Worm (Caenorhabditis elegans) whole organism, L1 larva: ENCODE measurements around the gene R07B1.6.

Experiments
- C16A3.4 ChIP-seq: fragments of 150-350 bp; optimal IDR thresholded peaks from 2 replicates; lab custom pipeline; 2014; ENCODE audit warnings: missing biosample characterization, missing genetic modification characterization
- Y116A8C.19 ChIP-seq: sonication (generic microtip); optimal IDR thresholded peaks from 2 replicates; lab custom pipeline; 2016; ENCODE audit warnings: missing compliant biosample characterization, missing genetic modification characterization, borderline replicate concordance
- aly-2 ChIP-seq: fragments of 150-350 bp; optimal IDR thresholded peaks from 2 replicates; lab custom pipeline; 2014; ENCODE audit warnings: missing biosample characterization, missing genetic modification characterization
- ama-1 ChIP-seq: fragments of 150-350 bp; optimal IDR thresholded peaks from 2 replicates; lab custom pipeline; 2014
- blmp-1 ChIP-seq: fragments of 150-350 bp; optimal IDR thresholded peaks from 2 replicates; lab custom pipeline; 2014; ENCODE audit warnings: missing biosample characterization, missing genetic modification characterization
- ceh-88 ChIP-seq: fragments of 200-800 bp; sonication (Bioruptor generic); IDR thresholded peaks from 2 replicates; pipeline ENCODE4 v1.3.6; 2022; ENCODE audit warnings: missing genetic modification characterization, missing compliant biosample characterization
- ceh-90 ChIP-seq: sonication (generic microtip); optimal IDR thresholded peaks from 2 replicates; lab custom pipeline; 2016; ENCODE audit warnings: missing genetic modification characterization, missing compliant biosample characterization
- ces-1 ChIP-seq: fragments of 150-350 bp; optimal IDR thresholded peaks from 2 replicates; lab custom pipeline; 2014; ENCODE audit warnings: missing biosample characterization, missing genetic modification reagents, missing genetic modification characterization
- efl-1 ChIP-seq, 4 experiments: fragments of 150-350 bp; optimal IDR thresholded peaks in 3 of 4; peaks in 1 of 4; 1 replicate in 1 of 4; 2 replicates in 3 of 4; lab custom pipeline; 2014; ENCODE audit warnings: missing biosample characterization in 2 of 4, missing genetic modification characterization in 2 of 4, missing genetic modification reagents in 2 of 4
- efl-3 ChIP-seq: fragments of 200-800 bp; sonication (Bioruptor generic); optimal IDR thresholded peaks from 2 replicates; lab custom pipeline; 2018; ENCODE audit warnings: mild to moderate bottlenecking, missing genetic modification characterization, missing compliant biosample characterization
- egl-27 ChIP-seq, 2 experiments: fragments of 150-350 bp in 1 of 2; sonication (generic microtip); optimal IDR thresholded peaks; 3 replicates each; lab custom pipeline; 2017 to 2018; ENCODE audit warnings: missing biosample characterization in 2 of 2, missing genetic modification characterization in 2 of 2, missing genetic modification reagents in 2 of 2
- fkh-8 ChIP-seq: sonication (generic microtip); optimal IDR thresholded peaks from 2 replicates; lab custom pipeline; 2016; ENCODE audit warnings: mild to moderate bottlenecking, missing genetic modification characterization, missing compliant biosample characterization
- fos-1 ChIP-seq: fragments of 150-350 bp; optimal IDR thresholded peaks from 2 replicates; lab custom pipeline; 2014; ENCODE audit warnings: missing biosample characterization, missing genetic modification characterization
- irx-1 ChIP-seq: sonication (generic microtip); optimal IDR thresholded peaks from 2 replicates; lab custom pipeline; 2016; ENCODE audit warnings: missing genetic modification characterization, missing compliant biosample characterization
- lin-13 ChIP-seq: fragments of 150-350 bp; optimal IDR thresholded peaks from 2 replicates; lab custom pipeline; 2014; ENCODE audit warnings: missing biosample characterization, missing genetic modification reagents, missing genetic modification characterization
- lin-39 ChIP-seq: fragments of 150-350 bp; optimal IDR thresholded peaks from 2 replicates; lab custom pipeline; 2014; ENCODE audit warnings: missing biosample characterization, missing genetic modification reagents, missing genetic modification characterization
- lir-3 ChIP-seq: sonication (generic microtip); optimal IDR thresholded peaks from 2 replicates; lab custom pipeline; 2016; ENCODE audit warnings: mild to moderate bottlenecking, missing genetic modification characterization, moderate library complexity, missing compliant biosample characterization; ENCODE audit not compliant: poor library complexity
- mef-2 ChIP-seq: fragments of 150-350 bp; optimal IDR thresholded peaks from 2 replicates; lab custom pipeline; 2014; ENCODE audit warnings: missing biosample characterization, missing genetic modification characterization
- nhr-19 ChIP-seq: fragments of 200-800 bp; sonication (Bioruptor generic); conservative IDR thresholded peaks from 2 replicates; pipeline ENCODE4 v1.3.6; 2022; ENCODE audit warnings: missing genetic modification characterization, missing compliant biosample characterization
- nhr-20 ChIP-seq: sonication (generic microtip); optimal IDR thresholded peaks from 2 replicates; lab custom pipeline; 2016; ENCODE audit warnings: mild to moderate bottlenecking, missing genetic modification characterization, missing compliant biosample characterization
- nhr-28 ChIP-seq: fragments of 150-350 bp; optimal IDR thresholded peaks from 2 replicates; lab custom pipeline; 2014; ENCODE audit warnings: missing biosample characterization, missing genetic modification characterization
- nhr-71 ChIP-seq: sonication (generic microtip); optimal IDR thresholded peaks from 2 replicates; lab custom pipeline; 2016; ENCODE audit warnings: mild to moderate bottlenecking, missing genetic modification characterization, moderate library complexity, missing compliant biosample characterization
- nhr-76 ChIP-seq: sonication (generic microtip); optimal IDR thresholded peaks from 2 replicates; lab custom pipeline; 2017; ENCODE audit warnings: missing biosample characterization, missing genetic modification characterization
- nhr-77 ChIP-seq: fragments of 150-350 bp; optimal IDR thresholded peaks from 2 replicates; lab custom pipeline; 2014; ENCODE audit warnings: missing biosample characterization, missing genetic modification characterization
- nhr-84 ChIP-seq: sonication (generic microtip); optimal IDR thresholded peaks from 2 replicates; lab custom pipeline; 2017; ENCODE audit warnings: missing biosample characterization, missing genetic modification characterization
- pag-3 ChIP-seq: sonication (generic microtip); optimal IDR thresholded peaks from 2 replicates; lab custom pipeline; 2017; ENCODE audit warnings: missing genetic modification characterization, mild to moderate bottlenecking, missing compliant biosample characterization, antibody characterized with exemption, borderline replicate concordance; ENCODE audit not compliant: insufficient read depth
- pqm-1 ChIP-seq: sonication (generic microtip); optimal IDR thresholded peaks from 3 replicates; lab custom pipeline; 2017; ENCODE audit warnings: missing biosample characterization, missing genetic modification characterization
- rnt-1 ChIP-seq: sonication (generic microtip); optimal IDR thresholded peaks from 2 replicates; lab custom pipeline; 2016; ENCODE audit warnings: mild to moderate bottlenecking, missing genetic modification characterization, moderate library complexity, missing compliant biosample characterization
- snpc-4 ChIP-seq: fragments of 150-350 bp; optimal IDR thresholded peaks from 2 replicates; lab custom pipeline; 2014; ENCODE audit warnings: missing biosample characterization, missing genetic modification characterization
- snu-23 ChIP-seq: sonication (generic microtip); optimal IDR thresholded peaks from 2 replicates; lab custom pipeline; 2016; ENCODE audit warnings: missing genetic modification characterization, missing compliant biosample characterization
- sox-4 ChIP-seq: sonication (generic microtip); optimal IDR thresholded peaks from 2 replicates; lab custom pipeline; 2016; ENCODE audit warnings: missing genetic modification characterization, missing compliant biosample characterization
- tlp-1 ChIP-seq: fragments of 150-350 bp; optimal IDR thresholded peaks from 2 replicates; lab custom pipeline; 2014; ENCODE audit warnings: missing biosample characterization, missing genetic modification characterization
- unc-30 ChIP-seq: sonication (generic microtip); optimal IDR thresholded peaks from 2 replicates; lab custom pipeline; 2017; ENCODE audit warnings: missing biosample characterization, missing genetic modification characterization
- unc-62 ChIP-seq: fragments of 150-350 bp; optimal IDR thresholded peaks from 2 replicates; lab custom pipeline; 2014; ENCODE audit warnings: missing biosample characterization, missing genetic modification reagents, missing genetic modification characterization
- zag-1 ChIP-seq: fragments of 150-350 bp; optimal IDR thresholded peaks from 2 replicates; lab custom pipeline; 2014; ENCODE audit warnings: missing biosample characterization, missing genetic modification characterization

Gene R07B1.6

DNA sequence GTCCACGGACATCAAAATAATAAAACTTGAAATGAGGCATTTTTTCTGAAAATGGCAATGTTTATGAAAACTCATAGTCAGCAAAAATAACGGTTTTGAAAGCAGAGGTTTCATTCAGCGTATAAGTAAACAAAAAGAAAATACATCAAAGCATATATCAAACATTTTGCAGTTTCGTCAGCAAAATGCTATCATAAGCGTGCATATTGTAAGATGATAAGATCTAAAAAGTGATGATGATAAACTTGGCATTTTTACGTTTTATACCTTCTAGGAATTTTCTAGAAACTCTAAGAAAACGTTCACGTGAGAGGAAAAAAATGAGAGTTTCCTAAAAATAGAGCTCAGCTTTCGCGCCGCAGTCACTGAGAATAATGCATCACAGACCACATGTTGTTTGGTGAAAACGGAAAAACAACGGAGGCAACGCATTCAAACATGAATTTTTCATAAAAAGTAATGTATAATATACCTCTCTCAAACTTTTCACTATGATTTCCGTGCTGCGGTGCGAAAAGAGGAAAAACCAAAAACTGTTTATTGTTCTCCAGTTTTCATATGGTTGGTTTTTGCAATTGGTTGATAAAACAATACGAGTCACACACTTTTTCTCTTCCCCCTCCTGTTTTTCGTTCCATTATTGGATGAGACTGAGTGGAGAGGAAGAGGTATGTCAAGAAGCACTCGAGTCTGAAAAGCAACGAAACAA is 3.4 kb upstream of the R07B1.6 start, which contains the start of the genes gst-36 and R07B1.5 (continued):
- TF ChIP-seq snu-23 (GFP tag; lab: Kevin White, UChicago) (peak; percentile 46), unc-62 (GFP tag; lab: Kevin White, UChicago) (no peak), nhr-71 (tag; lab: Kevin White, UChicago) (peak; percentile 44), irx-1 (tag; lab: Kevin White, UChicago) (no peak), ceh-90 (tag; lab: Kevin White, UChicago) (no peak), lin-39 (no peak), snpc-4 (no peak), pqm-1 (tag; lab: Kevin White, UChicago) (peak; percentile 71), lir-3 (tag; lab: Kevin White, UChicago) (no peak), mef-2 (tag; lab: Kevin White, UChicago) (no peak), rnt-1 (no peak), C16A3.4 (tag; lab: Kevin White, UChicago) (no peak), sox-4 (tag; lab: Kevin White, UChicago) (peak; percentile 3), fos-1 (tag; lab: Kevin White, UChicago) (no peak), ces-1 (GFP tag; lab: Kevin White, UChicago) (no peak)

DNA sequence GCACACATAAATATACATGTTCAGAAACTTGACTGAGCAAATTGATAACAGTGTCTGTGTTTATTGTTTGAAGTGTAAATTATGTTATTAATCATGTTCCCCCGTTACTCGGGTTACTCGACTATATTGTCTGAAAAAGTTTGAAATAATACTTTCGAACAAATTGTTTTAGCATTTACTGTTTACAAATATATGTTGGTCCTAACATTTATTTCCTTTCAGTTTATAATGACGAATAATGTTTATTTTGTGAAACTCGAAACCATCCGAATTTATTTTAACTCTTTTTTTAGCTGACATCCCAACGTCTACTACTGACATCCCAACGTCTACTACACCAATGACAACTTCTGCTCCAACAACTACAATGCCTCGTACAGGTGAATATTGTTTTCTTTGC is 2.4 kb downstream of the R07B1.6 start, which contains the start of gene R07B1.7:
TSS of gene R07B1.7 (plus strand) at position 301 of the 400 bp plus-strand sequence.
- TF ChIP-seq ama-1 (lab: Kevin White, UChicago) (no peak), lin-13 (GFP tag; lab: Kevin White, UChicago) (no peak), unc-30 (tag; lab: Kevin White, UChicago) (no peak), tlp-1 (tag; lab: Kevin White, UChicago) (no peak), nhr-76 (tag; lab: Kevin White, UChicago) (no peak), mef-2 (tag; lab: Kevin White, UChicago) (no peak), nhr-19 (GFP tag; lab: Robert Waterston, UW) (no peak), ceh-88 (GFP tag; lab: Robert Waterston, UW) (no peak), efl-3 (GFP tag; lab: Kevin White, UChicago) (no peak), blmp-1 (tag; lab: Kevin White, UChicago) (no peak), Y116A8C.19 (tag; lab: Kevin White, UChicago) (no peak), fkh-8 (tag; lab: Kevin White, UChicago) (no peak), nhr-28 (tag; lab: Kevin White, UChicago) (no peak)

DNA sequence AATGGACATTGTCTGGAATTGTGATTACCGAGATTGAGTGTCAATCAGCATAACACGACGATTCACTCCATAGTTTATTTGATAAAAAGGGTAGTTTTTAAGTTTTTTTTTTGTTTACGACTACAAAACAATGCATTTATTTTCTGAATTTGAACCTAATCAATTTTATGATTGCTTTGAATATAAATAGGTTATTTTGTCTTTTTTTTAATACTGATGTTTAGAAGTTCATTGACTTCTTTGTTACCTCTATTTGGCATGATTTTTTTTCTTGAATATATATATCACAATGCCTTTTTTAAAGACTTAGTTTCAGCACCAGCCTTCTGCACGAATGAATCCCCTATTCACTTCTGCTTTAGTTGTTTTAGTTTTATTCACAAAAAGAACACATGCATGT is 3.1 kb downstream of the R07B1.6 start, which contains the start of gene R07B1.13:
TSS of gene R07B1.13 (plus strand) at position 301 of the 400 bp plus-strand sequence.
- TF ChIP-seq unc-62 (GFP tag; lab: Kevin White, UChicago): no peak
- no peak for TF ChIP-seq blmp-1 (tag; lab: Kevin White, UChicago)
- no peak for TF ChIP-seq zag-1 (tag; lab: Kevin White, UChicago)
- no peak for TF ChIP-seq nhr-20
- TF ChIP-seq, all 84 proteins: peak for 0

DNA sequence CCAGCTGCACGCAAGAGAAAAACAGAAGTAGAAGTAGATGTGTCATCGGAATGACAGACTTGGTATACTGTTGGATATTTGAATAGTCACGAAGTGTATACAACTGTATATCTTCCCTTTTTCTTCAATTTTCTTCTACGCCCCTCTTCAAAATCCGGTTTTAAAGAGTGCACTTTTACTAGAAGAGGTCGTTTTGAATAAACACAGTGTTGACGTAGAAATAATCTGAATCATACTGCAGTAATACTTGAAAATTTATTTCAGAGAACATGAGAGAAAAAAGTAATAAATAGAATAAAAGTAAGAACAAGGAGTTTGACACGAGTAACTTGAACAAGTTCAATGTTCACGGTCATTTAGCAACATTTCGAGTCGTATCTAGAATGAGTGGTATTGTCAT is 6.1 kb downstream of the R07B1.6 start, which contains the start of gene R07B1.8:
TSS of gene R07B1.8 (minus strand) at position 101 of the 400 bp plus-strand sequence.
- TF ChIP-seq efl-1 (optimal IDR thresholded peaks at IDR 0.05; lab: Kevin White, UChicago) (no peak), efl-1 (GFP tag; optimal IDR thresholded peaks at IDR 0.05 in 1 of 2; lab: Kevin White, UChicago) (no peak), fkh-8 (tag; lab: Kevin White, UChicago) (no peak), egl-27 (tag; optimal IDR thresholded peaks at IDR 0.05; lab: Kevin White, UChicago) (no peak), aly-2 (no peak), snpc-4 (no peak), nhr-77 (no peak), snu-23 (GFP tag; lab: Kevin White, UChicago) (no peak), pag-3 (tag; lab: Kevin White, UChicago) (no peak), nhr-84 (tag; lab: Kevin White, UChicago) (no peak)
